Fruit fly (Drosophila melanogaster) whole organism, prepupa: ENCODE results near the gene Capa.

ENCODE experiments used
- Blimp-1 ChIP-seq: fragments of 200-800 bp; sonication (Bioruptor generic); optimal IDR thresholded peaks from 3 replicates; lab custom pipeline; 2017; ENCODE audit warnings: missing biosample characterization, missing genetic modification characterization, mild to moderate bottlenecking, moderate library complexity, missing genetic modification reagents
- CG11294 ChIP-seq: fragments of 200-800 bp; sonication (Bioruptor generic); IDR thresholded peaks from 2 replicates; pipeline ENCODE4 v1.3.6; 2022; ENCODE audit warnings: missing biosample characterization, missing genetic modification characterization
- CG11762 ChIP-seq: fragments of 200-800 bp; sonication (Bioruptor generic); optimal IDR thresholded peaks from 3 replicates; lab custom pipeline; 2016; ENCODE audit warnings: missing biosample characterization, missing genetic modification characterization; ENCODE audit not compliant: insufficient read depth
- CG11902 ChIP-seq: fragments of 200-800 bp; sonication (Bioruptor generic); optimal IDR thresholded peaks from 3 replicates; lab custom pipeline; 2016; ENCODE audit warnings: missing biosample characterization, missing genetic modification characterization
- CG1621 ChIP-seq: fragments of 200-800 bp; sonication (Bioruptor generic); optimal IDR thresholded peaks from 3 replicates; lab custom pipeline; 2018; ENCODE audit warnings: missing biosample characterization, mild to moderate bottlenecking, missing genetic modification characterization
- CG16779 ChIP-seq: fragments of 200-800 bp; sonication (Bioruptor generic); optimal IDR thresholded peaks from 3 replicates; lab custom pipeline; 2017; ENCODE audit warnings: missing biosample characterization, mild to moderate bottlenecking, missing genetic modification characterization
- CG3032 ChIP-seq: fragments of 200-800 bp; optimal IDR thresholded peaks from 2 replicates; lab custom pipeline; 2019; ENCODE audit warnings: missing biosample characterization, mild to moderate bottlenecking, missing genetic modification characterization, moderate library complexity
- CG31627 ChIP-seq: fragments of 200-800 bp; sonication (Bioruptor generic); optimal IDR thresholded peaks from 3 replicates; lab custom pipeline; 2016; ENCODE audit warnings: missing biosample characterization, missing genetic modification characterization
- CG34406 ChIP-seq: fragments of 200-800 bp; sonication (Bioruptor generic); optimal IDR thresholded peaks from 3 replicates; lab custom pipeline; 2016; ENCODE audit warnings: missing biosample characterization, missing genetic modification characterization
- CG6163 ChIP-seq: fragments of 200-800 bp; sonication (Bioruptor generic); IDR thresholded peaks from 3 replicates; pipeline ENCODE4 v1.3.6; 2022; ENCODE audit warnings: missing biosample characterization, missing genetic modification characterization
- CG6276 ChIP-seq: fragments of 200-800 bp; sonication (Bioruptor generic); optimal IDR thresholded peaks from 2 replicates; lab custom pipeline; 2017; ENCODE audit warnings: missing biosample characterization, mild to moderate bottlenecking, missing genetic modification characterization
- CG6808 ChIP-seq: fragments of 200-800 bp; sonication (Bioruptor generic); optimal IDR thresholded peaks from 3 replicates; lab custom pipeline; 2017; ENCODE audit warnings: missing biosample characterization, missing genetic modification characterization, mild to moderate bottlenecking, moderate library complexity, missing genetic modification reagents
- CG8119 ChIP-seq: fragments of 200-800 bp; sonication (Bioruptor generic); IDR thresholded peaks from 3 replicates; pipeline ENCODE4 v1.3.6; 2022; ENCODE audit warnings: missing biosample characterization, missing genetic modification characterization
- CG8319 ChIP-seq: fragments of 200-800 bp; sonication (Bioruptor generic); optimal IDR thresholded peaks from 3 replicates; lab custom pipeline; 2016; ENCODE audit warnings: missing biosample characterization, missing genetic modification characterization
- CG8632 ChIP-seq: fragments of 200-800 bp; sonication (Bioruptor generic); optimal IDR thresholded peaks from 3 replicates; lab custom pipeline; 2016; ENCODE audit warnings: missing biosample characterization, missing genetic modification characterization
- CG9139 ChIP-seq: fragments of 200-800 bp; sonication (Bioruptor generic); optimal IDR thresholded peaks from 3 replicates; lab custom pipeline; 2017; ENCODE audit warnings: missing biosample characterization, mild to moderate bottlenecking, missing genetic modification characterization
- Eip75B ChIP-seq: fragments of 200-800 bp; sonication (Bioruptor generic); optimal IDR thresholded peaks from 3 replicates; lab custom pipeline; 2016; ENCODE audit warnings: missing biosample characterization, missing genetic modification characterization
- Gug ChIP-seq: fragments of 200-800 bp; sonication (Bioruptor generic); IDR thresholded peaks from 2 replicates; pipeline ENCODE4 v1.3.6; 2022; ENCODE audit warnings: missing biosample characterization, missing genetic modification characterization
- Hr38 ChIP-seq: sonication (Bioruptor generic); optimal IDR thresholded peaks from 2 replicates; lab custom pipeline; 2016; ENCODE audit warnings: missing biosample characterization, missing genetic modification characterization
- Hr39 ChIP-seq: fragments of 200-800 bp; sonication (Bioruptor generic); optimal IDR thresholded peaks from 2 replicates; lab custom pipeline; 2016; ENCODE audit warnings: missing biosample characterization, missing genetic modification characterization
- Hr4 ChIP-seq: fragments of 200-800 bp; sonication (Bioruptor generic); optimal IDR thresholded peaks from 3 replicates; lab custom pipeline; 2016; ENCODE audit warnings: missing biosample characterization, missing genetic modification characterization
- Lpt ChIP-seq: fragments of 200-800 bp; sonication (Bioruptor generic); optimal IDR thresholded peaks from 3 replicates; lab custom pipeline; 2016; ENCODE audit warnings: missing biosample characterization, missing genetic modification characterization
- Met ChIP-seq: fragments of 200-800 bp; sonication (Bioruptor generic); optimal IDR thresholded peaks from 3 replicates; lab custom pipeline; 2016; ENCODE audit warnings: missing biosample characterization, missing genetic modification characterization
- OdsH ChIP-seq: fragments of 200-800 bp; sonication (Bioruptor generic); optimal IDR thresholded peaks from 3 replicates; lab custom pipeline; 2016; ENCODE audit warnings: missing biosample characterization, missing genetic modification characterization
- Smox ChIP-seq: fragments of 200-800 bp; sonication (Bioruptor generic); optimal IDR thresholded peaks from 3 replicates; lab custom pipeline; 2016; ENCODE audit warnings: missing biosample characterization, missing genetic modification characterization
- Sox14 ChIP-seq: fragments of 200-800 bp; sonication (Bioruptor generic); optimal IDR thresholded peaks from 3 replicates; lab custom pipeline; 2016; ENCODE audit warnings: missing biosample characterization, missing genetic modification characterization
- Sox15 ChIP-seq: fragments of 200-800 bp; sonication (Bioruptor generic); optimal IDR thresholded peaks from 3 replicates; lab custom pipeline; 2016; ENCODE audit warnings: missing biosample characterization, missing genetic modification characterization
- achi ChIP-seq: fragments of 200-800 bp; sonication (Bioruptor generic); optimal IDR thresholded peaks from 3 replicates; lab custom pipeline; 2016; ENCODE audit warnings: missing biosample characterization, missing genetic modification characterization
- cyc ChIP-seq: fragments of 200-800 bp; sonication (Bioruptor generic); optimal IDR thresholded peaks from 3 replicates; lab custom pipeline; 2016; ENCODE audit warnings: missing biosample characterization, missing genetic modification characterization
- eg ChIP-seq: fragments of 200-800 bp; sonication (Bioruptor generic); IDR thresholded peaks from 3 replicates; pipeline ENCODE4 v1.3.6; 2022; ENCODE audit warnings: missing biosample characterization, missing genetic modification characterization
- esn ChIP-seq: fragments of 200-800 bp; sonication (Bioruptor generic); optimal IDR thresholded peaks from 2 replicates; lab custom pipeline; 2016; ENCODE audit warnings: missing biosample characterization, mild to moderate bottlenecking, missing genetic modification characterization, moderate library complexity
- fd59A ChIP-seq: fragments of 200-800 bp; sonication (Bioruptor generic); optimal IDR thresholded peaks from 2 replicates; lab custom pipeline; 2017; ENCODE audit warnings: missing biosample characterization, mild to moderate bottlenecking, missing genetic modification characterization, missing genetic modification reagents
- fd85E ChIP-seq: fragments of 200-800 bp; sonication (Bioruptor generic); optimal IDR thresholded peaks from 3 replicates; lab custom pipeline; 2016; ENCODE audit warnings: missing biosample characterization, missing genetic modification characterization
- fkh ChIP-seq: fragments of 200-800 bp; sonication (Bioruptor generic); optimal IDR thresholded peaks from 3 replicates; lab custom pipeline; 2017; ENCODE audit warnings: missing biosample characterization, mild to moderate bottlenecking, missing genetic modification characterization, moderate library complexity
- lz ChIP-seq: fragments of 200-800 bp; sonication (Bioruptor generic); optimal IDR thresholded peaks from 3 replicates; lab custom pipeline; 2016; ENCODE audit warnings: missing biosample characterization, missing genetic modification characterization
- net ChIP-seq: fragments of 200-800 bp; sonication (Bioruptor generic); optimal IDR thresholded peaks from 3 replicates; lab custom pipeline; 2016; ENCODE audit warnings: missing biosample characterization, missing genetic modification characterization
- salr ChIP-seq, 2 experiments: fragments of 200-800 bp; sonication (Bioruptor generic); optimal IDR thresholded peaks; 3 replicates each; lab custom pipeline; 2016 to 2018; ENCODE audit warnings: missing biosample characterization in 2 of 2, missing genetic modification characterization in 2 of 2, mild to moderate bottlenecking in 1 of 2
- spab ChIP-seq: fragments of 200-800 bp; sonication (Bioruptor generic); optimal IDR thresholded peaks from 2 replicates; lab custom pipeline; 2017; ENCODE audit warnings: missing biosample characterization, mild to moderate bottlenecking, missing genetic modification characterization, missing genetic modification reagents
- ss ChIP-seq, 2 experiments: fragments of 200-800 bp; sonication (Bioruptor generic); optimal IDR thresholded peaks; 2 replicates in 1 of 2; 3 replicates in 1 of 2; lab custom pipeline; 2017 to 2018; ENCODE audit warnings: mild to moderate bottlenecking in 2 of 2, missing biosample characterization in 2 of 2, missing genetic modification characterization in 2 of 2, moderate library complexity in 1 of 2
- vri ChIP-seq: fragments of 200-800 bp; sonication (Bioruptor generic); optimal IDR thresholded peaks from 3 replicates; lab custom pipeline; 2016; ENCODE audit warnings: missing biosample characterization, mild to moderate bottlenecking, missing genetic modification characterization

The Capa gene

dm6 chr3R:29933007-29933464 is 18.9 kb upstream of the Capa start, which contains the start of the genes Cog7, CG42557 and CG42558:
Cog7 (minus strand) TSS chr3R:29933057.
CG42557 (plus strand) TSS chr3R:29933287.
CG42558 (plus strand) TSS chr3R:29933287.
- TF ChIP-seq eg (GFP tag; lab: Robert Waterston, UW), result no peak
- no peak for TF ChIP-seq Lpt (GFP tag; lab: Kevin White, UChicago)
- no peak for TF ChIP-seq fd85E (GFP tag; lab: Kevin White, UChicago)
- no peak for TF ChIP-seq lz (GFP tag; lab: Kevin White, UChicago)
- no peak for TF ChIP-seq esn (GFP tag; lab: Kevin White, UChicago)
- TF ChIP-seq CG11762 (GFP tag; lab: Kevin White, UChicago), result no peak
- no peak for TF ChIP-seq OdsH
- no peak for TF ChIP-seq Smox (GFP tag; lab: Kevin White, UChicago)
- no peak for TF ChIP-seq Hr4
- TF ChIP-seq CG6808, result no peak
- TF ChIP-seq CG16779 (tag; lab: Kevin White, UChicago), result no peak
- no peak for TF ChIP-seq Gug
- TF ChIP-seq net (GFP tag; lab: Kevin White, UChicago), result no peak
- TF ChIP-seq Eip75B, result no peak
- TF ChIP-seq CG6276 (GFP tag; lab: Kevin White, UChicago), result no peak
- TF ChIP-seq CG3032 (tag; lab: Kevin White, UChicago), result no peak
- TF ChIP-seq Hr39 (GFP tag; lab: Kevin White, UChicago), result no peak

- TF ChIP-seq CG6163 (GFP tag; lab: Robert Waterston, UW), result no peak
- no peak for TF ChIP-seq eg (GFP tag; lab: Robert Waterston, UW)
- TF ChIP-seq CG6276 (GFP tag; lab: Kevin White, UChicago), result no peak
- TF ChIP-seq CG11762 (GFP tag; lab: Kevin White, UChicago), result no peak
- no peak for TF ChIP-seq CG11294
- no peak for TF ChIP-seq Met (GFP tag; lab: Kevin White, UChicago)
- TF ChIP-seq ss (GFP tag; optimal IDR thresholded peaks at IDR 0.05; lab: Kevin White, UChicago), result no peak
- TF ChIP-seq salr (GFP tag; optimal IDR thresholded peaks at IDR 0.05; lab: Kevin White, UChicago), result no peak
- no peak for TF ChIP-seq CG34406
- TF ChIP-seq lz (GFP tag; lab: Kevin White, UChicago), result no peak
- TF ChIP-seq CG31627 (GFP tag; lab: Kevin White, UChicago), result no peak
- no peak for TF ChIP-seq fd59A
Measured at dm6 chr3R:29930286-29930685, 16.1 kb upstream of the Capa start, which contains the start of gene alpha-Man-Ic. alpha-Man-Ic (minus strand) TSS chr3R:29930386.

dm6 chr3R:29926955-29927354 is 12.8 kb upstream of the Capa start, which contains the start of gene CG15522:
CG15522 (plus strand) TSS chr3R:29927255.
- TF ChIP-seq Sox15 (GFP tag; lab: Kevin White, UChicago), result no peak
- no peak for TF ChIP-seq fkh (GFP tag; lab: Kevin White, UChicago)
- no peak for TF ChIP-seq Blimp-1 (GFP tag; lab: Kevin White, UChicago)
- no peak for TF ChIP-seq CG8632 (GFP tag; lab: Kevin White, UChicago)
- no peak for TF ChIP-seq ss (GFP tag; optimal IDR thresholded peaks at IDR 0.05; lab: Kevin White, UChicago)
- TF ChIP-seq CG8319, result no peak
- TF ChIP-seq CG31627 (GFP tag; lab: Kevin White, UChicago), result no peak
- no peak for TF ChIP-seq Sox14 (GFP tag; lab: Kevin White, UChicago)
- no peak for TF ChIP-seq Hr39 (GFP tag; lab: Kevin White, UChicago)
- TF ChIP-seq achi (GFP tag; lab: Kevin White, UChicago), result no peak
- no peak for TF ChIP-seq Hr38 (GFP tag; lab: Kevin White, UChicago)
- TF ChIP-seq eg (GFP tag; lab: Robert Waterston, UW), result no peak
- TF ChIP-seq CG6808, result no peak
- no peak for TF ChIP-seq CG34406
- TF ChIP-seq CG11762 (GFP tag; lab: Kevin White, UChicago), result no peak
- TF ChIP-seq fd59A, result no peak
- TF ChIP-seq CG8119, result no peak

- TF ChIP-seq CG6276 (GFP tag; lab: Kevin White, UChicago) (no peak), Eip75B (no peak), CG9139 (no peak), net (GFP tag; lab: Kevin White, UChicago) (no peak), spab (GFP tag; lab: Kevin White, UChicago) (no peak), esn (GFP tag; lab: Kevin White, UChicago) (no peak), CG11902 (GFP tag; lab: Kevin White, UChicago) (no peak), CG16779 (tag; lab: Kevin White, UChicago) (no peak), CG34406 (no peak), cyc (GFP tag; lab: Kevin White, UChicago) (no peak), vri (GFP tag; lab: Kevin White, UChicago) (no peak), CG1621 (tag; lab: Kevin White, UChicago) (no peak)
Measured at dm6 chr3R:29926089-29926488, 11.9 kb upstream of the Capa start, which contains the start of gene Jon99Ci. Jon99Ci (minus strand) TSS chr3R:29926189.
